Worm (Caenorhabditis elegans) whole organism, L4 larva: ENCODE data around the gene him-10.
A peak's percentile ranks its signal among the peaks of the same experiment; 100 is the strongest.

ENCODE experiments used
- D1046.2 ChIP-seq: fragments of 200-800 bp; sonication (Bioruptor generic); IDR thresholded peaks from 2 replicates; pipeline ENCODE4 v1.3.6; 2022; ENCODE audit warnings: missing genetic modification characterization, missing compliant biosample characterization
- F10B5.3 ChIP-seq: sonication (generic microtip); optimal IDR thresholded peaks from 2 replicates; lab custom pipeline; 2016; ENCODE audit warnings: mild to moderate bottlenecking, missing genetic modification characterization, missing compliant biosample characterization
- F49E8.2 ChIP-seq: sonication (generic microtip); optimal IDR thresholded peaks from 2 replicates; lab custom pipeline; 2016; ENCODE audit warnings: missing compliant biosample characterization, mild to moderate bottlenecking, missing genetic modification characterization, borderline replicate concordance
- R02D3.7 ChIP-seq: fragments of 150-350 bp; sonication (generic microtip); optimal IDR thresholded peaks from 3 replicates; lab custom pipeline; 2014; ENCODE audit warnings: missing biosample characterization, missing genetic modification characterization
- T20F7.1 ChIP-seq: fragments of 200-800 bp; sonication (Bioruptor generic); optimal IDR thresholded peaks from 2 replicates; lab custom pipeline; 2018; ENCODE audit warnings: mild to moderate bottlenecking, missing genetic modification characterization, missing compliant biosample characterization
- Y5F2A.4 ChIP-seq: fragments of 200-800 bp; sonication (Bioruptor generic); optimal IDR thresholded peaks from 2 replicates; lab custom pipeline; 2018; ENCODE audit warnings: mild to moderate bottlenecking, missing genetic modification characterization, missing compliant biosample characterization
- Y75B8A.6 ChIP-seq: fragments of 200-800 bp; sonication (Bioruptor generic); IDR thresholded peaks from 2 replicates; pipeline ENCODE4 v1.3.6; 2022; ENCODE audit warnings: missing genetic modification reagents, missing genetic modification characterization, missing compliant biosample characterization
- ama-1 ChIP-seq: fragments of 150-350 bp; optimal IDR thresholded peaks from 2 replicates; lab custom pipeline; 2014; ENCODE audit warnings: inconsistent platforms, mixed read lengths
- attf-4 ChIP-seq: sonication (generic microtip); optimal IDR thresholded peaks from 3 replicates; lab custom pipeline; 2017; ENCODE audit warnings: missing biosample characterization, missing genetic modification characterization
- ceh-28 ChIP-seq: fragments of 150-350 bp; optimal IDR thresholded peaks from 2 replicates; lab custom pipeline; 2014; ENCODE audit warnings: missing biosample characterization, missing genetic modification reagents, missing genetic modification characterization
- ceh-32 ChIP-seq: sonication (generic microtip); optimal IDR thresholded peaks from 2 replicates; lab custom pipeline; 2016; ENCODE audit warnings: mild to moderate bottlenecking, missing genetic modification characterization, missing compliant biosample characterization; ENCODE audit not compliant: poor library complexity
- cey-2 ChIP-seq: sonication (generic microtip); optimal IDR thresholded peaks from 3 replicates; lab custom pipeline; 2017; ENCODE audit warnings: missing genetic modification characterization, mild to moderate bottlenecking, missing compliant biosample characterization, antibody characterized with exemption, borderline replicate concordance; ENCODE audit not compliant: insufficient read depth
- daf-12 ChIP-seq: fragments of 150-350 bp; optimal IDR thresholded peaks from 2 replicates; lab custom pipeline; 2014; ENCODE audit warnings: missing biosample characterization, missing genetic modification reagents, missing genetic modification characterization
- daf-16 ChIP-seq, 3 experiments: sonication (generic microtip); optimal IDR thresholded peaks; 2 replicates each; lab custom pipeline; 2016 to 2017; ENCODE audit warnings: missing genetic modification characterization in 3 of 3, missing genetic modification reagents in 3 of 3, mild to moderate bottlenecking in 2 of 3, missing compliant biosample characterization in 2 of 3, missing biosample characterization in 1 of 3, moderate library complexity in 1 of 3
- dmd-6 ChIP-seq: fragments of 200-800 bp; sonication (Bioruptor generic); IDR thresholded peaks from 2 replicates; pipeline ENCODE4 v1.3.6; 2022; ENCODE audit warnings: missing genetic modification reagents, missing genetic modification characterization, missing compliant biosample characterization
- dve-1 ChIP-seq: sonication (generic microtip); optimal IDR thresholded peaks from 2 replicates; lab custom pipeline; 2017; ENCODE audit warnings: antibody characterized with exemption, mild to moderate bottlenecking, missing genetic modification characterization, missing compliant biosample characterization; ENCODE audit not compliant: insufficient read depth
- egl-43 ChIP-seq: fragments of 200-800 bp; sonication (Bioruptor generic); IDR thresholded peaks from 2 replicates; pipeline ENCODE4 v1.3.6; 2022; ENCODE audit warnings: missing genetic modification reagents, missing genetic modification characterization, missing compliant biosample characterization
- fos-1 ChIP-seq: fragments of 150-350 bp; optimal IDR thresholded peaks from 2 replicates; lab custom pipeline; 2014; ENCODE audit warnings: missing biosample characterization, missing genetic modification characterization
- gei-8 ChIP-seq: fragments of 200-800 bp; sonication (Bioruptor generic); optimal IDR thresholded peaks from 2 replicates; lab custom pipeline; 2018; ENCODE audit warnings: mild to moderate bottlenecking, missing genetic modification characterization, missing compliant biosample characterization
- hlh-11 ChIP-seq: fragments of 200-800 bp; sonication (Bioruptor generic); optimal IDR thresholded peaks from 2 replicates; lab custom pipeline; 2018; ENCODE audit warnings: mild to moderate bottlenecking, missing genetic modification characterization, missing compliant biosample characterization
- hlh-30 ChIP-seq: sonication (generic microtip); optimal IDR thresholded peaks from 2 replicates; lab custom pipeline; 2017; ENCODE audit warnings: antibody characterized with exemption, mild to moderate bottlenecking, missing genetic modification characterization, missing compliant biosample characterization; ENCODE audit not compliant: insufficient read depth
- jun-1 ChIP-seq: fragments of 150-350 bp; optimal IDR thresholded peaks from 2 replicates; lab custom pipeline; 2014; ENCODE audit warnings: missing biosample characterization, missing genetic modification reagents, missing genetic modification characterization
- lim-7 ChIP-seq: fragments of 200-800 bp; sonication (Bioruptor generic); IDR thresholded peaks from 2 replicates; pipeline ENCODE4 v1.3.6; 2022; ENCODE audit warnings: missing genetic modification characterization, missing compliant biosample characterization
- lin-1 ChIP-seq: fragments of 200-800 bp; sonication (Bioruptor generic); IDR thresholded peaks from 2 replicates; pipeline ENCODE4 v1.3.6; 2022; ENCODE audit warnings: missing genetic modification reagents, missing genetic modification characterization, missing compliant biosample characterization
- lin-13 ChIP-seq: fragments of 150-350 bp; optimal IDR thresholded peaks from 2 replicates; lab custom pipeline; 2014; ENCODE audit warnings: missing biosample characterization, missing genetic modification reagents, missing genetic modification characterization
- lin-29 ChIP-seq: fragments of 200-800 bp; sonication (Bioruptor generic); IDR thresholded peaks from 2 replicates; pipeline ENCODE4 v1.3.6; 2022; ENCODE audit warnings: missing genetic modification reagents, missing genetic modification characterization, missing compliant biosample characterization
- madf-5 ChIP-seq, 2 experiments: fragments of 200-800 bp; sonication (Bioruptor generic); IDR thresholded peaks; 2 replicates each; pipeline ENCODE4 v1.3.6; 2022; ENCODE audit warnings: missing compliant biosample characterization in 2 of 2, missing genetic modification characterization in 2 of 2
- mdl-1 ChIP-seq, 2 experiments: fragments of 150-350 bp in 1 of 2; sonication (generic microtip) in 1 of 2; optimal IDR thresholded peaks; 2 replicates each; lab custom pipeline; 2014 to 2017; ENCODE audit warnings: missing biosample characterization in 2 of 2, missing genetic modification characterization in 2 of 2
- nhr-111 ChIP-seq: fragments of 200-800 bp; sonication (Bioruptor generic); optimal IDR thresholded peaks from 2 replicates; lab custom pipeline; 2018; ENCODE audit warnings: mild to moderate bottlenecking, missing genetic modification characterization, missing compliant biosample characterization
- nhr-237 ChIP-seq: sonication (generic microtip); optimal IDR thresholded peaks from 2 replicates; lab custom pipeline; 2017; ENCODE audit warnings: missing biosample characterization, missing genetic modification characterization
- nhr-25 ChIP-seq: sonication (generic microtip); optimal IDR thresholded peaks from 2 replicates; lab custom pipeline; 2017; ENCODE audit warnings: missing genetic modification characterization, mild to moderate bottlenecking, missing compliant biosample characterization, antibody characterized with exemption, moderate library complexity, borderline replicate concordance; ENCODE audit not compliant: insufficient read depth
- nhr-28 ChIP-seq: fragments of 150-350 bp; optimal IDR thresholded peaks from 2 replicates; lab custom pipeline; 2014; ENCODE audit warnings: missing biosample characterization, missing genetic modification characterization
- nhr-41 ChIP-seq: fragments of 200-800 bp; sonication (Bioruptor generic); IDR thresholded peaks from 2 replicates; pipeline ENCODE4 v1.3.6; 2022; ENCODE audit warnings: missing genetic modification reagents, missing genetic modification characterization, missing compliant biosample characterization
- nhr-6 ChIP-seq: fragments of 150-350 bp; optimal IDR thresholded peaks from 2 replicates; lab custom pipeline; 2014; ENCODE audit warnings: missing biosample characterization, missing genetic modification characterization
- php-3 ChIP-seq: fragments of 200-800 bp; sonication (Bioruptor generic); IDR thresholded peaks from 2 replicates; pipeline ENCODE4 v1.3.6; 2022; ENCODE audit warnings: missing genetic modification reagents, missing genetic modification characterization, missing compliant biosample characterization
- saeg-2 ChIP-seq: fragments of 200-800 bp; sonication (Bioruptor generic); IDR thresholded peaks from 2 replicates; pipeline ENCODE4 v1.3.6; 2022; ENCODE audit warnings: missing genetic modification reagents, missing genetic modification characterization, missing compliant biosample characterization
- sdz-12 ChIP-seq: fragments of 200-800 bp; sonication (Bioruptor generic); optimal IDR thresholded peaks from 2 replicates; lab custom pipeline; 2018; ENCODE audit warnings: mild to moderate bottlenecking, missing genetic modification characterization, missing compliant biosample characterization
- skn-1 ChIP-seq: fragments of 150-350 bp; optimal IDR thresholded peaks from 2 replicates; lab custom pipeline; 2014; ENCODE audit warnings: missing biosample characterization, missing genetic modification characterization
- snpc-4 ChIP-seq: fragments of 150-350 bp; optimal IDR thresholded peaks from 2 replicates; lab custom pipeline; 2014; ENCODE audit warnings: missing biosample characterization, missing genetic modification characterization
- spr-1 ChIP-seq: sonication (generic microtip); optimal IDR thresholded peaks from 2 replicates; lab custom pipeline; 2016; ENCODE audit warnings: mild to moderate bottlenecking, missing genetic modification characterization, missing compliant biosample characterization
- unc-62 ChIP-seq, 3 experiments: fragments of 150-350 bp in 1 of 3; sonication (generic microtip); optimal IDR thresholded peaks in 2 of 3; peaks in 1 of 3; 1 replicate in 1 of 3; 2 replicates in 2 of 3; lab custom pipeline; 2014 to 2017; ENCODE audit warnings: missing biosample characterization in 3 of 3, missing genetic modification characterization in 3 of 3, missing genetic modification reagents in 3 of 3, missing genotype in 1 of 3
- vab-7 ChIP-seq: fragments of 200-800 bp; sonication (Bioruptor generic); IDR thresholded peaks from 2 replicates; pipeline ENCODE4 v1.3.6; 2022; ENCODE audit warnings: missing genetic modification reagents, missing genetic modification characterization, missing compliant biosample characterization
- zfp-2 ChIP-seq: sonication (generic microtip); optimal IDR thresholded peaks from 2 replicates; lab custom pipeline; 2016; ENCODE audit warnings: mild to moderate bottlenecking, missing genetic modification characterization, missing compliant biosample characterization
- ztf-11 ChIP-seq: fragments of 150-350 bp; optimal IDR thresholded peaks from 2 replicates; lab custom pipeline; 2014; ENCODE audit warnings: missing biosample characterization, missing genetic modification characterization
- ztf-7 ChIP-seq: fragments of 150-350 bp; optimal IDR thresholded peaks from 2 replicates; lab custom pipeline; 2014; ENCODE audit warnings: missing biosample characterization, missing genetic modification characterization

Gene him-10

DNA sequence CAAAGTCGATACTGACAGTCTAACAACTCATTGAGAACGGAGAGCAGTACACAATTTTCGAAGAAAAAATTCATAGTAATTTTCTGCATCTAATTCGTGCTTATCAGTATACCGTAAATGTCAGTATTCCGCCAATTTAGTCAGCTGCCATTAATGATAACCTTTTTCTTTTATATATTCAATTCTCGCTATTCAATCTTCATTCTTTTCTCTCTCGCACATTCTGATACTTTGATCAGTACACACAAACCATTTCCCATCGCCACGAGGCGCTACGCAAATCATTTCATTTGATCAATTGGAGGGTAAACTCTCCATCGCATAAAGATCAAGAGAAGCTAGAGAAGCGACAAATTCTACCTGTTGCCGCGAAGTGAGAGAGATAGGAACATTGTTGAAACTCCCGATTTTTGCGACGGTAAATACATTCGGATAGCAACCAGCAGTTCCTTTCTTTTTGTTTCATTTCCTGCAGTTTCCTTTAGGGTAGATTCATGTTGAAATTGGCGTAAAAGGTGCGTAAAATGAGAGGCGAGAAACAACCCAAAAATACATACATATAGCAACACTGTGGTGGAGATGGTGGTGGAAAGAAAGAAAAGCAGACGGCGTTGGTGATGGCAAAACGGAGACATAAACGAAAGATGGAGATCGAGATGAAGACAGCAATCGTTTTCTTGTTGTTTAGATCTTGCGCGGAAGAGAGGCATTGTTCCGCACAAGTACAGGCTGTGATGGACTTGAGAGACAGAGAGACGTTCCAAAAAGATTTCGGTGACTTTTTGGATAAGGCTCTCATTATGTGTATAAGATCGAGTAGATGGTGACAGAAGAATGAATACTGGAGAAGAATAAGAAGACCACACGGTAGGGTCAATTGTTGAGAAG, 35.3 kb downstream of the him-10 start (continued):
- TF ChIP-seq hlh-30 (tag; lab: Kevin White, UChicago) (peak; percentile 75), nhr-6 (peak; percentile 67), D1046.2 (GFP tag; lab: Robert Waterston, UW) (no peak), lin-13 (GFP tag; lab: Kevin White, UChicago) (no peak), dmd-6 (GFP tag; lab: Robert Waterston, UW) (peak; percentile 95), nhr-41 (GFP tag; lab: Robert Waterston, UW) (no peak), dve-1 (tag; lab: Kevin White, UChicago) (peak; percentile 95), daf-12 (tag; lab: Kevin White, UChicago) (no peak), nhr-237 (tag; lab: Kevin White, UChicago) (no peak), gei-8 (no peak), ceh-28 (no peak), lin-29 (GFP tag; lab: Robert Waterston, UW) (no peak), vab-7 (GFP tag; lab: Robert Waterston, UW) (no peak)

DNA sequence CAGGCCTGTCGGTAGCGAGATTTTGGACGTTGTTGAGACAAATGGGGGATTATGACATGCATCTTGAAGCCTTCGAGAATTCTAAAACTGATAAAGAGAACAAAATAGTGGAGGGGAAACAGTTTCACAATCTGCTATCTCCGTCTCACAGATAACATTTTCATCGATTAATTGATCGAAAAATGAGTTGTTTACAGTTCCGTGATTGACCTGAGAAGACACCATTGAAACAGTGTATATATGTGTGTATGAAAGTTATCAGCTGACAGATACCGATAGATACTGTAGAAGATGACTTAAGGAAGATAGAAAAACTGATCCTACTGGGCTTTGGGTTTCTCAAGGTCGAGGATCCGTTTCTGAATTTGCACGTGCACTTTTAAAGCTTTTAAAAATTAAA, 36.1 kb downstream of the him-10 start:
- no peak for TF ChIP-seq jun-1 (tag; lab: Kevin White, UChicago)
- TF ChIP-seq ceh-32 (tag; lab: Kevin White, UChicago): no peak
- TF ChIP-seq lim-7 (GFP tag; lab: Robert Waterston, UW): no peak
- 0 out of 2 replicates have a peak, but pooled peaks have one; percentile 27 for TF ChIP-seq lin-1
- no peak for TF ChIP-seq F49E8.2 (tag; lab: Kevin White, UChicago)
- TF ChIP-seq saeg-2 (GFP tag; lab: Robert Waterston, UW): no peak
- no peak for TF ChIP-seq egl-43
- no peak for TF ChIP-seq nhr-25
- TF ChIP-seq spr-1 (tag; lab: Kevin White, UChicago): no peak
- no peak for TF ChIP-seq php-3 (GFP tag; lab: Robert Waterston, UW)
- TF ChIP-seq unc-62 (GFP tag; optimal IDR thresholded peaks at IDR 0.05 in 1 of 2; lab: Kevin White, UChicago): no peak
- no peak for TF ChIP-seq unc-62 (tag; optimal IDR thresholded peaks at IDR 0.05; lab: Kevin White, UChicago)
- no peak for TF ChIP-seq zfp-2 (tag; lab: Kevin White, UChicago)
- no peak for TF ChIP-seq snpc-4
- peak; percentile 73 for TF ChIP-seq hlh-30 (tag; lab: Kevin White, UChicago)
- no peak for TF ChIP-seq skn-1 (tag; lab: Kevin White, UChicago)
- no peak for TF ChIP-seq ztf-11 (tag; lab: Kevin White, UChicago)
- peak; percentile 60 for TF ChIP-seq nhr-28 (tag; lab: Kevin White, UChicago)
- TF ChIP-seq lin-29 (GFP tag; lab: Robert Waterston, UW): no peak
- no peak for TF ChIP-seq cey-2 (tag; lab: Kevin White, UChicago)
- TF ChIP-seq daf-16 (GFP tag; optimal IDR thresholded peaks at IDR 0.05; lab: Kevin White, UChicago): peak in 1 of 2 experiments; percentile 53
- peak; percentile 96 for TF ChIP-seq daf-16 (tag; optimal IDR thresholded peaks at IDR 0.05; lab: Kevin White, UChicago)
- no peak for TF ChIP-seq vab-7 (GFP tag; lab: Robert Waterston, UW)
- no peak for TF ChIP-seq ztf-7 (tag; lab: Kevin White, UChicago)
- no peak for TF ChIP-seq fos-1 (tag; lab: Kevin White, UChicago)
- TF ChIP-seq sdz-12 (GFP tag; lab: Kevin White, UChicago): no peak
- TF ChIP-seq T20F7.1 (GFP tag; lab: Kevin White, UChicago): peak; percentile 61
- no peak for TF ChIP-seq D1046.2 (GFP tag; lab: Robert Waterston, UW)
- TF ChIP-seq Y5F2A.4 (GFP tag; lab: Kevin White, UChicago): no peak
- no peak for TF ChIP-seq F10B5.3 (tag; lab: Kevin White, UChicago)
- TF ChIP-seq R02D3.7 (tag; lab: Kevin White, UChicago): no peak
- TF ChIP-seq daf-12 (tag; lab: Kevin White, UChicago): no peak
- peak; percentile 62 for TF ChIP-seq hlh-11 (tag; lab: Kevin White, UChicago)
- TF ChIP-seq nhr-41 (GFP tag; lab: Robert Waterston, UW): no peak
- peak in 1 of 2 experiments; percentile 30 for TF ChIP-seq mdl-1 (tag; optimal IDR thresholded peaks at IDR 0.05; lab: Kevin White, UChicago)
- no peak for TF ChIP-seq attf-4 (tag; lab: Kevin White, UChicago)
- no peak for TF ChIP-seq Y75B8A.6 (GFP tag; lab: Robert Waterston, UW)
- no peak for TF ChIP-seq madf-5 (GFP tag; IDR thresholded peaks at IDR 0.05; lab: Robert Waterston, UW)
- no peak for TF ChIP-seq nhr-111
- TF ChIP-seq ama-1: no peak
